Fruit fly (Drosophila melanogaster) whole organism, prepupa: Measurements from ENCODE around the gene CG43773.
A peak's percentile ranks its signal among the peaks of the same experiment; 100 is the strongest.

Experiments used
- Blimp-1 ChIP-seq: fragments of 200-800 bp; sonication (Bioruptor generic); optimal IDR thresholded peaks from 3 replicates; lab custom pipeline; 2017; ENCODE audit warnings: missing biosample characterization, missing genetic modification characterization, mild to moderate bottlenecking, moderate library complexity, missing genetic modification reagents
- CG16779 ChIP-seq: fragments of 200-800 bp; sonication (Bioruptor generic); optimal IDR thresholded peaks from 3 replicates; lab custom pipeline; 2017; ENCODE audit warnings: missing biosample characterization, mild to moderate bottlenecking, missing genetic modification characterization
- CG8119 ChIP-seq: fragments of 200-800 bp; sonication (Bioruptor generic); IDR thresholded peaks from 3 replicates; pipeline ENCODE4 v1.3.6; 2022; ENCODE audit warnings: missing biosample characterization, missing genetic modification characterization
- CG8319 ChIP-seq: fragments of 200-800 bp; sonication (Bioruptor generic); optimal IDR thresholded peaks from 3 replicates; lab custom pipeline; 2016; ENCODE audit warnings: missing biosample characterization, missing genetic modification characterization
- Lpt ChIP-seq: fragments of 200-800 bp; sonication (Bioruptor generic); optimal IDR thresholded peaks from 3 replicates; lab custom pipeline; 2016; ENCODE audit warnings: missing biosample characterization, missing genetic modification characterization
- Met ChIP-seq: fragments of 200-800 bp; sonication (Bioruptor generic); optimal IDR thresholded peaks from 3 replicates; lab custom pipeline; 2016; ENCODE audit warnings: missing biosample characterization, missing genetic modification characterization
- Smox ChIP-seq: fragments of 200-800 bp; sonication (Bioruptor generic); optimal IDR thresholded peaks from 3 replicates; lab custom pipeline; 2016; ENCODE audit warnings: missing biosample characterization, missing genetic modification characterization
- Sox102F ChIP-seq: fragments of 200-800 bp; sonication (Bioruptor generic); optimal IDR thresholded peaks from 2 replicates; lab custom pipeline; 2016; ENCODE audit warnings: missing biosample characterization, mild to moderate bottlenecking, missing genetic modification characterization
- Sox14 ChIP-seq: fragments of 200-800 bp; sonication (Bioruptor generic); optimal IDR thresholded peaks from 3 replicates; lab custom pipeline; 2016; ENCODE audit warnings: missing biosample characterization, missing genetic modification characterization
- dsx ChIP-seq: fragments of 200-800 bp; optimal IDR thresholded peaks from 3 replicates; lab custom pipeline; 2019; ENCODE audit warnings: missing biosample characterization, mild to moderate bottlenecking, missing genetic modification characterization, moderate library complexity; ENCODE audit not compliant: poor library complexity, severe bottlenecking
- fd59A ChIP-seq: fragments of 200-800 bp; sonication (Bioruptor generic); optimal IDR thresholded peaks from 2 replicates; lab custom pipeline; 2017; ENCODE audit warnings: missing biosample characterization, mild to moderate bottlenecking, missing genetic modification characterization, missing genetic modification reagents
- lz ChIP-seq: fragments of 200-800 bp; sonication (Bioruptor generic); optimal IDR thresholded peaks from 3 replicates; lab custom pipeline; 2016; ENCODE audit warnings: missing biosample characterization, missing genetic modification characterization
- salr ChIP-seq, 2 experiments: fragments of 200-800 bp; sonication (Bioruptor generic); optimal IDR thresholded peaks; 3 replicates each; lab custom pipeline; 2016 to 2018; ENCODE audit warnings: missing biosample characterization in 2 of 2, missing genetic modification characterization in 2 of 2, mild to moderate bottlenecking in 1 of 2
- topi ChIP-seq: fragments of 200-800 bp; sonication (Bioruptor generic); optimal IDR thresholded peaks from 3 replicates; lab custom pipeline; 2016; ENCODE audit warnings: missing biosample characterization, missing genetic modification characterization

dm6 chr2L:4043052-4043451 is 35.6 kb downstream of the CG43773 start:
- TF ChIP-seq fd59A (GFP tag; lab: Kevin White, UChicago) (no peak), Smox (GFP tag; lab: Kevin White, UChicago) (no peak), Blimp-1 (GFP tag; lab: Kevin White, UChicago) (no peak), CG8319 (GFP tag; lab: Kevin White, UChicago) (no peak), Met (GFP tag; lab: Kevin White, UChicago) (peak; percentile 1), CG16779 (no peak), salr (GFP tag; optimal IDR thresholded peaks at IDR 0.05; lab: Kevin White, UChicago) (no peak), topi (GFP tag; lab: Kevin White, UChicago) (no peak), dsx (GFP tag; lab: Kevin White, UChicago) (no peak), lz (no peak), Sox14 (GFP tag; lab: Kevin White, UChicago) (no peak), Sox102F (GFP tag; lab: Kevin White, UChicago) (no peak), Lpt (GFP tag; lab: Kevin White, UChicago) (no peak), CG8119 (GFP tag; lab: Robert Waterston, UW) (no peak)
